Fruit fly (Drosophila melanogaster) whole organism: ENCODE data around the gene mRpL17.
A peak's percentile ranks its signal among the peaks of the same experiment; 100 is the strongest.

Experiments
- CG8478 ChIP-seq: fragments of >200 bp; optimal IDR thresholded peaks from 2 replicates; lab custom pipeline; 2018; ENCODE audit warnings: inconsistent platforms
- Dll ChIP-seq: fragments of >200 bp; optimal IDR thresholded peaks from 2 replicates; lab custom pipeline; 2017
- EcR ChIP-seq, 2 experiments: fragments of >200 bp; optimal IDR thresholded peaks; 2 replicates each; lab custom pipeline; 2017; ENCODE audit warnings: missing biosample characterization in 2 of 2, missing genetic modification characterization in 2 of 2, missing genetic modification reagents in 2 of 2
- pan ChIP-seq: fragments of >200 bp; optimal IDR thresholded peaks from 2 replicates; lab custom pipeline; 2017
- psq ChIP-seq: fragments of >200 bp; optimal IDR thresholded peaks from 2 replicates; lab custom pipeline; 2017
- usp ChIP-seq: fragments of >200 bp; optimal IDR thresholded peaks from 2 replicates; lab custom pipeline; 2017; ENCODE audit warnings: missing biosample characterization, missing genetic modification characterization, mixed read lengths

Gene mRpL17

DNA sequence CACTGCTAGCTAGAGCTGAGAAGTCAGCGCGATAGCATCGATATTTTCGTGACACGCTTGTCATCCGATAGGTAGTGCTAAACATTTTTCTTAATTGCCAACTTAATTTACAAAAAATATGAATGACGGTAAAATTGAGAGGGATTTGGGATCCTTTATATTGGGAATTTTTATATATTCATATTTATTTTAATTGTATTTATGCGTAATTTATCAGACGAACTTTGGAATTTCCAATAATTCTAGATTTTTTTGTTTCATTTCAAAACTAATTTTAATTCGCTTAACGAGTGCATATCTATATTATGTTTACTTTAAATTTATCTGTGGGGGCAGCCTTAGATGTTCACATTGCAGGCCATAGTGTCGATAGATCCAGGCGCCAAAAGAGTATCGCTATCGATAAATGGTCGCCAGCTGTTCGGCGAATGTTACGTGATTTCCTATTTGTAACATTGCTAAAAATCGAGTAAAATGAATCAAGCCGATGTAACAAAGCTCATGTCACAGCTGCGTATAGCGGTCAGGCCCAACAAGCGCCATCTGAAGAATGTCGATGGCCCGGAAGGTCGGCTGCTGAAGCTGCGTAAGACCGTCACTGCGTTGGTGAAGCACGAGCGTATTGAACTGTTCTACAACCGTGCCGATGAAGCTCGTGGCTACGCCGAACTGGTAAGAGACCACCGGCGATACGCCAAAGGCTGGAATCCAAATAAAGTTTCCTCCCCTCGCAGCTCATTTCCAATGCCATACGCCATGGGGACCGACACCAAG lies at the start of gene mRpL17, which contains the start of gene Tudor-SN:
mRpL17 (plus strand) TSS at position 402 of the 774 bp plus-strand sequence.
Tudor-SN (minus strand) TSS at position 3 of the 774 bp plus-strand sequence.
- TF ChIP-seq Dll (lab: Kevin White, UChicago) (no peak), CG8478 (no peak), pan (lab: Kevin White, UChicago) (no peak), usp (GFP tag; lab: Kevin White, UChicago) (no peak), psq (lab: Kevin White, UChicago) (no peak), EcR (GFP tag; optimal IDR thresholded peaks at IDR 0.05; lab: Kevin White, UChicago) (no peak)

DNA sequence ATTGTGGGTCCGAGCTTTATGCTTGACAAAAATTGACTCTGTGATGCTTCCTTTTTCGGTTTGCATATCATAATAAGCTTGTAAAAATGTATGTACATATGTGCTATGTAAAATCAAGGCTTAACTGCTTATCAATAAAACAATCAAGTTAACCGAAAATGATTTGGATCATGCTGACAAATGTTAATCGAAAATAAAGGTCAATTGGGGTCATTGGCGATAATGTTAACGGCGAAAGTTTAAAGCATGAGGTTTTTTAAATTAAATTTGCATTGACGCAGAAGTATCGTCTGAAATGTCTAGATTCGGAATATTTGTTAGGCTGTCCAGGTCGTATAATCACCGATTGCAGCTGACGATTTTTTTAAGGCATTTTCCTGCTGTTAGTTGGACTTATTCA lies 48.3 kb upstream of the mRpL17 start, which contains the start of gene Kaz1-ORFB:
Kaz1-ORFB (plus strand) TSS at position 301 of the 400 bp plus-strand sequence.
- TF ChIP-seq usp (GFP tag; lab: Kevin White, UChicago), result no peak
- no peak for TF ChIP-seq pan (lab: Kevin White, UChicago)

DNA sequence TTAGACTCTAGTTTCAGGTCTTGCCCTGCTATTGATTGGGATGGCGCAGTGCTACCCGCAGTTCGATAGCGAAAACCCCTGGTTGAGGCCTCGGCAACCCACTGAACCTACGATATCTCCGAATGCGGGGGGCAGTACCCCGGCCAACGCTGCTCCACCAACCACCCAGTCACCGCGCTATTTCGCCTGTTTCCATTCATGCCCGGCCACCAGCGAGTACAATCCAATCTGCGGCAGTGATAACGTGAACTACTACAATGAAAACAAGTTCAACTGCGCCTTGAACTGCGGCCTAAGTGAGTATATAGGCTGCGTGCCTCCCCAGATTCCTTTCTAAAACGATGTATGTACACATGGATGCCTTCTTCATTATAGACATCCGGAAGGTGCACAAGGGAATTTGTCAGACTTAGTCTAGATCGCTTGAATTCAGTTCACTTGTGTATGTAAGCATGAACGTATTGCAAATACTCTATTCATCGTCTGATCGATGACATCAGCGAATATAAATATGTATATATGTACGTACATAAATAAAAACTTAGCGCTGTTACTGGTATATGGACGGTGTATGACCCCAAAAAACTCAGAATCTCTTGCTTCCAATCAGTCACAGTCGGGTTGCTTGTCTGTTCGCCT lies 47.0 kb upstream of the mRpL17 start, which contains the start of gene CG13877:
CG13877 (plus strand) TSS at position 589 of the 639 bp plus-strand sequence.
- TF ChIP-seq Dll (lab: Kevin White, UChicago) (no peak), psq (lab: Kevin White, UChicago) (no peak), usp (GFP tag; lab: Kevin White, UChicago) (no peak), EcR (GFP tag; optimal IDR thresholded peaks at IDR 0.05; lab: Kevin White, UChicago) (no peak), pan (lab: Kevin White, UChicago) (no peak), CG8478 (no peak)

DNA sequence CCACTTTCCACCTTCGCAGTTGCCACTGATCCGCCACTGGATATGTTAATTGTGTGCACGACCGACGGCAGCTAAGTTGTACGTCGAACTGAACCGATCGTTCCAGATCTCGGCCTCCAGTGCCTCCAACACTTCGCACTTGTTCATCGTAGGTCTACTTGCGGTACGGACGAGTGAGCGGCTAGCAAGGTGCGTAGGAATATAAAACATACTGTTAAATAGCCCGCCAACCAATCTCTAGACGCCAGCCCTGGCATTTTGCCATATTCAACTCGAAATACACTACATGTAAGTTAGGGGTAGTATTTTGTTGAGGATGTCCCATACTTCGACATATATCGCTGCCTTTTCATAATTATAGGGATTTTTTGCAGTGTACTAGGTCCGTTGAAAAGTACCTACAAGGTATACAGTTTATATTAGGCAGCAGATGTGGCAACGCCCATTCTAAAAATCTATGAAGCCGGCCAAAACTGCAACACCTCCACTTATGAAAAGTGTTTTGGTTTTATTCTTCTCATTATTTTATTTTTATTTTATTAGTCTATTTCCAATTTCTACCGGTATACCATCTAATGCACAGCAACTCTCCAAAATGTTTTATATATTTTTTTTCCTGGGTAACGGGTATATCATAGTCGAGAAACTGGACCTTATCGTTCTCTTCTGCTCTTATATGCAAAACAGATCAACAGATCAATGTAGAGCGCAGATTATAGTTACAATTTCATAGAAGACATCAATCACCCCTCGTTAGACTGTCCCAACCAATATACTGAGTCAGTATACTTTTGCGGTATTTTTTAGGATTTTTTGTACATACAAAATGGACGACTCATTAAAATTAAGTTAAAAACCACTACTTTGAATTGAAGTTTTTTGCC lies 41.3 kb upstream of the mRpL17 start, which contains the start of the genes pyx and CG33229:
pyx (minus strand) TSS at position 51 of the 884 bp plus-strand sequence.
CG33229 (plus strand) TSS at position 834 of the 884 bp plus-strand sequence.
- TF ChIP-seq pan (lab: Kevin White, UChicago), result no peak
- TF ChIP-seq usp (GFP tag; lab: Kevin White, UChicago), result no peak
- TF ChIP-seq Dll (lab: Kevin White, UChicago), result no peak
- no peak for TF ChIP-seq EcR (GFP tag; optimal IDR thresholded peaks at IDR 0.05; lab: Kevin White, UChicago)
- no peak for TF ChIP-seq CG8478
- TF ChIP-seq psq (lab: Kevin White, UChicago), result no peak

DNA sequence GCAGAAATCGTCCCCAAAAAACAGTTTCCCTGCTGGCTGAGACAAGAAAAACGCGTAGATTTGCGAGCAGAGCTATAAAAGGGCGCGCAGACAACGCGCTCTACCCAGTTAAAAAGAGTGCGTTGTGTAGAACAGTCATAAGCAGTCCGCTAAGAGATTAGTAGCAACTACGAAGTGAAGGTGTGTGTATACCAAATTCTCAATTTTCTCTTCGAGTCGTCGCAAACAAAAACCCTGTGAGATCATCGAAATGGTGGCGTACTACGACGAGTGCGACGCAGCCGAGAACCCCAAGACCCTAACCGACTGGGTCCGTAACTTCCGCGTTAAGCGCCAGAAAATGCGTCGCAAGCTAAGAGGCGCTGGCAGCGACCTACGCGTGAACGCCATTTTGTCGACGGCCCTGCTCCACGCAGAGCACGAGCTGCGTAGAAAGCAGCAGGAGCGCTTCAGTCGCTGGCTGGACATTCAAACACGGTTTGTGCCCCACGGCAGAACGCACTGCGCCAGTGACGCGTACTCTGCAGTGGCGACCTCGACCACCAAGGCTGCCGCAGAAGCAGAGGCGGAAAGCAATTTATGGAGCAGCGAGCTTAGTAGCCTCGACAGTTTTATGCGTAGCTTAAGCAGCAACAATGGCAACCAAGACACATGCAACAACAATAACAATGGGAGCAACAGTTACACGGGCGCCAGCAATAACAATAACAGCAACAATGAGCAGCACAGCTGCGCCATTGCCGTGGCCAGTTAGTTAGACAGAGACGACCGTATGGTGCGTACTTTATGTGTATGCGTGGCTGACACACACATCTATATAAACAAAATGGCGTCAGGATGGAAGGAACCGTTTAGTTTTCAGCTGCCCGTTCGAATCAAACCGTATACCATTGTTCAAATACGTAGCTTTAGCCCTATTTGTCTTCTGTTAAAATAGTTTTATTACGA lies 40.3 kb upstream of the mRpL17 start:
- no peak for TF ChIP-seq psq (lab: Kevin White, UChicago)
- no peak for TF ChIP-seq usp (GFP tag; lab: Kevin White, UChicago)
- no peak for TF ChIP-seq pan (lab: Kevin White, UChicago)
- TF ChIP-seq EcR (GFP tag; optimal IDR thresholded peaks at IDR 0.05; lab: Kevin White, UChicago), result no peak
- peak; percentile 45 for TF ChIP-seq CG8478

DNA sequence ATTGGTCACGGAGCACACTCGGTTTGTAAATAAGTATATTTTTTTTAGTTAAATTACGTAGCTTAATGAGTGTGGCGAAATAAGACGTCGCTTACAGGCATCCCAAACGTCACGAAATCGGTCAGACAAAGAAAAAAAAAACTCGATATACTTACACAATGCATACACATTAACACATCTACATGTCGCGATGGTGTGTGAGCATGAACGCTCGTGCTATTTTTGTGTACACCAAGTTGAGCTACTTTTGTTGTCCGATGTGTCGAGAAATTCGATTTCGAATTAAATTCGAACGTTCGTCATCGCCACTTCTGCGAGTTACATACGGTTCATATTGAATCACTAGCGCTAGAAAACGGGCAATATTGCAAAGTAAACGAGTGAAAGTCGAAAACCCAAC lies 39.5 kb upstream of the mRpL17 start:
- TF ChIP-seq EcR (GFP tag; optimal IDR thresholded peaks at IDR 0.05; lab: Kevin White, UChicago) (no peak), usp (GFP tag; lab: Kevin White, UChicago) (no peak), pan (lab: Kevin White, UChicago) (no peak), Dll (lab: Kevin White, UChicago) (no peak), CG8478 (no peak), psq (lab: Kevin White, UChicago) (no peak)

DNA sequence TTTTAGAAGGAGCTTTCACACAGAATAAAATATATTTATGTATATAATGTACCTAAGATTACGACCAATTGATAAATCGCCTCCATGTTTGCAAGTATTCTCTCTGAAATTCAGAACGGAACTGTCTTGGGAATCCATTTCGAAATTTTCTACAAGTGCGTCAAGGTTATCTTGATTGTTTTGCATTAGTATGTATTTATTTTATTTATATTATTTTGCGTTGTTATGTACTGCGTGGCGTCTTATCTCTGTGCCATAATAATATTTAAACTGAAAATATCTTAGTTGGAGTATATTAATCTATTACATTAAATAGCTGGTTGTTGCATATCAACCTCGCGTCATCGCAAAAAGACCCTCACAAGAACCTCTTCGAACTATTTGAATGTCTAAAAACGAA lies 33.1 kb upstream of the mRpL17 start, which contains the start of gene CG42846:
CG42846 (minus strand) TSS at position 101 of the 400 bp plus-strand sequence.
- TF ChIP-seq psq (lab: Kevin White, UChicago), result no peak
- TF ChIP-seq usp (GFP tag; lab: Kevin White, UChicago), result no peak
- TF ChIP-seq EcR (GFP tag; optimal IDR thresholded peaks at IDR 0.05; lab: Kevin White, UChicago), result no peak
- TF ChIP-seq Dll (lab: Kevin White, UChicago), result no peak
- TF ChIP-seq pan (lab: Kevin White, UChicago), result no peak
- TF ChIP-seq CG8478, result no peak

DNA sequence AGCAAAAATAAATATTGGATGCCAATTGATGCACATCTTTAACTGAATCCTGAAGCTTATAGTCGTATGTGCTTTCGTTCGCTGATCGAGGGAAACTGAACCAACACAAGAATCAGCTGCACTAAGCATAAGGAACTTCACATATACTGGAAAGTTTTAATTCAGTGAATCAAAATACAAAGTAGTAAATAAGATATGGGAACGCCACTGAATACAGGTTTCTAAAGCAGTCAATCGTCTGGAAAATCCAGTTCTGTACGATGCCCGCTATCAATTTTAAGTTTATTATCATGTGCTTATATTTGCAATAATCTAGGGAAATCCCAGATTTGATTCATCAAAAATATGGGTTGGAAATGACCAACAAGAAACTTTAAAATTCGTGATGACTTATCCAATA lies 32.3 kb upstream of the mRpL17 start, which contains the start of gene CG34454:
CG34454 (minus strand) TSS at position 84 of the 400 bp plus-strand sequence.
- TF ChIP-seq Dll (lab: Kevin White, UChicago) (no peak), CG8478 (no peak), pan (lab: Kevin White, UChicago) (no peak), EcR (GFP tag; optimal IDR thresholded peaks at IDR 0.05; lab: Kevin White, UChicago) (no peak), psq (lab: Kevin White, UChicago) (no peak), usp (GFP tag; lab: Kevin White, UChicago) (no peak)

DNA sequence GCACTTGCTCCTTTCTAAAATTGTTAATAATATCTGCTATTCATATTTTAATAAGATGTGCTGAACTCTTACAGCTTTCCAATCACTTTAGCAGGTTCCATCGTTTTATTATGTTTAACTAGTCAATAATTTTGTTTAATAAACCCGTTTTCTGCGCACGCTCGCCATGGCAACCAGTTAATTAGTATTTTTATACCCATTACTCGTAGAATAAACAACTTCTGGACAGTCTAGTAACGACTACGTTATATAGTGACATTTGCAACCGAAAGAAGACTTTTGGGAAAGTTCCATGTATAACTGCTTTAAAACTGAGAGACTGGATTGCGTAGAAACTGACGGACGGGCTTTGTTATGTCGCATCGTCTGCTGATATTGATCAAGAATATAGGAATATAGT lies 31.3 kb upstream of the mRpL17 start, which contains the start of gene CG34453:
CG34453 (minus strand) TSS at position 101 of the 400 bp plus-strand sequence.
- TF ChIP-seq EcR (GFP tag; optimal IDR thresholded peaks at IDR 0.05; lab: Kevin White, UChicago) (no peak), Dll (lab: Kevin White, UChicago) (no peak), psq (lab: Kevin White, UChicago) (no peak), CG8478 (no peak), usp (GFP tag; lab: Kevin White, UChicago) (no peak), pan (lab: Kevin White, UChicago) (no peak)
